Fruit fly (Drosophila melanogaster) whole organism, prepupa: Measurements from ENCODE around the gene Nph.

Experiments
- Blimp-1 ChIP-seq: fragments of 200-800 bp; sonication (Bioruptor generic); optimal IDR thresholded peaks from 3 replicates; lab custom pipeline; 2017; ENCODE audit warnings: missing biosample characterization, missing genetic modification characterization, mild to moderate bottlenecking, moderate library complexity, missing genetic modification reagents
- CG10631 ChIP-seq: fragments of 200-800 bp; sonication (Bioruptor generic); optimal IDR thresholded peaks from 2 replicates; lab custom pipeline; 2016; ENCODE audit warnings: missing biosample characterization, missing genetic modification characterization
- CG11294 ChIP-seq: fragments of 200-800 bp; sonication (Bioruptor generic); IDR thresholded peaks from 2 replicates; pipeline ENCODE4 v1.3.6; 2022; ENCODE audit warnings: missing biosample characterization, missing genetic modification characterization
- CG11762 ChIP-seq: fragments of 200-800 bp; sonication (Bioruptor generic); optimal IDR thresholded peaks from 3 replicates; lab custom pipeline; 2016; ENCODE audit warnings: missing biosample characterization, missing genetic modification characterization; ENCODE audit not compliant: insufficient read depth
- CG15336 ChIP-seq: fragments of 200-800 bp; sonication (Bioruptor generic); IDR thresholded peaks from 2 replicates; pipeline ENCODE4 v1.3.6; 2022; ENCODE audit warnings: missing biosample characterization, missing genetic modification characterization
- CG1621 ChIP-seq: fragments of 200-800 bp; sonication (Bioruptor generic); optimal IDR thresholded peaks from 3 replicates; lab custom pipeline; 2018; ENCODE audit warnings: missing biosample characterization, mild to moderate bottlenecking, missing genetic modification characterization
- CG16779 ChIP-seq: fragments of 200-800 bp; sonication (Bioruptor generic); optimal IDR thresholded peaks from 3 replicates; lab custom pipeline; 2017; ENCODE audit warnings: missing biosample characterization, mild to moderate bottlenecking, missing genetic modification characterization
- CG3032 ChIP-seq: fragments of 200-800 bp; optimal IDR thresholded peaks from 2 replicates; lab custom pipeline; 2019; ENCODE audit warnings: missing biosample characterization, mild to moderate bottlenecking, missing genetic modification characterization, moderate library complexity
- CG31627 ChIP-seq: fragments of 200-800 bp; sonication (Bioruptor generic); optimal IDR thresholded peaks from 3 replicates; lab custom pipeline; 2016; ENCODE audit warnings: missing biosample characterization, missing genetic modification characterization
- CG32006 ChIP-seq: fragments of 200-800 bp; sonication (Bioruptor generic); optimal IDR thresholded peaks from 3 replicates; lab custom pipeline; 2017; ENCODE audit warnings: missing biosample characterization, mild to moderate bottlenecking, missing genetic modification characterization
- CG34406 ChIP-seq: fragments of 200-800 bp; sonication (Bioruptor generic); optimal IDR thresholded peaks from 3 replicates; lab custom pipeline; 2016; ENCODE audit warnings: missing biosample characterization, missing genetic modification characterization
- CG3919 ChIP-seq: fragments of 200-800 bp; sonication (Bioruptor generic); optimal IDR thresholded peaks from 3 replicates; lab custom pipeline; 2016; ENCODE audit warnings: missing biosample characterization, missing genetic modification characterization
- CG6163 ChIP-seq: fragments of 200-800 bp; sonication (Bioruptor generic); IDR thresholded peaks from 3 replicates; pipeline ENCODE4 v1.3.6; 2022; ENCODE audit warnings: missing biosample characterization, missing genetic modification characterization
- CG6276 ChIP-seq: fragments of 200-800 bp; sonication (Bioruptor generic); optimal IDR thresholded peaks from 2 replicates; lab custom pipeline; 2017; ENCODE audit warnings: missing biosample characterization, mild to moderate bottlenecking, missing genetic modification characterization
- CG6792 ChIP-seq: fragments of 200-800 bp; sonication (Bioruptor generic); optimal IDR thresholded peaks from 3 replicates; lab custom pipeline; 2016; ENCODE audit warnings: missing biosample characterization, missing genetic modification characterization
- CG6854 ChIP-seq: fragments of 200-800 bp; sonication (Bioruptor generic); optimal IDR thresholded peaks from 2 replicates; lab custom pipeline; 2017; ENCODE audit warnings: missing biosample characterization, mild to moderate bottlenecking, missing genetic modification characterization
- CG7368 ChIP-seq: fragments of 200-800 bp; sonication (Bioruptor generic); optimal IDR thresholded peaks from 3 replicates; lab custom pipeline; 2016; ENCODE audit warnings: missing biosample characterization, missing genetic modification characterization
- CG8119 ChIP-seq: fragments of 200-800 bp; sonication (Bioruptor generic); IDR thresholded peaks from 3 replicates; pipeline ENCODE4 v1.3.6; 2022; ENCODE audit warnings: missing biosample characterization, missing genetic modification characterization
- CG8632 ChIP-seq: fragments of 200-800 bp; sonication (Bioruptor generic); optimal IDR thresholded peaks from 3 replicates; lab custom pipeline; 2016; ENCODE audit warnings: missing biosample characterization, missing genetic modification characterization
- CG9139 ChIP-seq: fragments of 200-800 bp; sonication (Bioruptor generic); optimal IDR thresholded peaks from 3 replicates; lab custom pipeline; 2017; ENCODE audit warnings: missing biosample characterization, mild to moderate bottlenecking, missing genetic modification characterization
- Eip75B ChIP-seq: fragments of 200-800 bp; sonication (Bioruptor generic); optimal IDR thresholded peaks from 3 replicates; lab custom pipeline; 2016; ENCODE audit warnings: missing biosample characterization, missing genetic modification characterization
- Eip78C ChIP-seq: fragments of 200-800 bp; sonication (Bioruptor generic); peaks from one replicate; lab custom pipeline; 2016; ENCODE audit warnings: missing biosample characterization, missing genetic modification characterization
- Eip93F ChIP-seq: fragments of 200-800 bp; sonication (Bioruptor generic); optimal IDR thresholded peaks from 2 replicates; lab custom pipeline; 2016; ENCODE audit warnings: missing biosample characterization, mild to moderate bottlenecking, missing genetic modification characterization
- Gug ChIP-seq: fragments of 200-800 bp; sonication (Bioruptor generic); IDR thresholded peaks from 2 replicates; pipeline ENCODE4 v1.3.6; 2022; ENCODE audit warnings: missing biosample characterization, missing genetic modification characterization
- Hr38 ChIP-seq: sonication (Bioruptor generic); optimal IDR thresholded peaks from 2 replicates; lab custom pipeline; 2016; ENCODE audit warnings: missing biosample characterization, missing genetic modification characterization
- Hr39 ChIP-seq: fragments of 200-800 bp; sonication (Bioruptor generic); optimal IDR thresholded peaks from 2 replicates; lab custom pipeline; 2016; ENCODE audit warnings: missing biosample characterization, missing genetic modification characterization
- Hr4 ChIP-seq: fragments of 200-800 bp; sonication (Bioruptor generic); optimal IDR thresholded peaks from 3 replicates; lab custom pipeline; 2016; ENCODE audit warnings: missing biosample characterization, missing genetic modification characterization
- Lpt ChIP-seq: fragments of 200-800 bp; sonication (Bioruptor generic); optimal IDR thresholded peaks from 3 replicates; lab custom pipeline; 2016; ENCODE audit warnings: missing biosample characterization, missing genetic modification characterization
- Met ChIP-seq: fragments of 200-800 bp; sonication (Bioruptor generic); optimal IDR thresholded peaks from 3 replicates; lab custom pipeline; 2016; ENCODE audit warnings: missing biosample characterization, missing genetic modification characterization
- Smox ChIP-seq: fragments of 200-800 bp; sonication (Bioruptor generic); optimal IDR thresholded peaks from 3 replicates; lab custom pipeline; 2016; ENCODE audit warnings: missing biosample characterization, missing genetic modification characterization
- Sox14 ChIP-seq: fragments of 200-800 bp; sonication (Bioruptor generic); optimal IDR thresholded peaks from 3 replicates; lab custom pipeline; 2016; ENCODE audit warnings: missing biosample characterization, missing genetic modification characterization
- Sox15 ChIP-seq: fragments of 200-800 bp; sonication (Bioruptor generic); optimal IDR thresholded peaks from 3 replicates; lab custom pipeline; 2016; ENCODE audit warnings: missing biosample characterization, missing genetic modification characterization
- achi ChIP-seq: fragments of 200-800 bp; sonication (Bioruptor generic); optimal IDR thresholded peaks from 3 replicates; lab custom pipeline; 2016; ENCODE audit warnings: missing biosample characterization, missing genetic modification characterization
- acj6 ChIP-seq: fragments of 200-800 bp; sonication (Bioruptor generic); optimal IDR thresholded peaks from 3 replicates; lab custom pipeline; 2016; ENCODE audit warnings: missing biosample characterization, missing genetic modification characterization
- cyc ChIP-seq: fragments of 200-800 bp; sonication (Bioruptor generic); optimal IDR thresholded peaks from 3 replicates; lab custom pipeline; 2016; ENCODE audit warnings: missing biosample characterization, missing genetic modification characterization
- dac ChIP-seq: fragments of 200-800 bp; sonication (Bioruptor generic); optimal IDR thresholded peaks from 2 replicates; lab custom pipeline; 2017; ENCODE audit warnings: missing biosample characterization, mild to moderate bottlenecking, missing genetic modification characterization
- dsx ChIP-seq: fragments of 200-800 bp; optimal IDR thresholded peaks from 3 replicates; lab custom pipeline; 2019; ENCODE audit warnings: missing biosample characterization, mild to moderate bottlenecking, missing genetic modification characterization, moderate library complexity; ENCODE audit not compliant: poor library complexity, severe bottlenecking
- esn ChIP-seq: fragments of 200-800 bp; sonication (Bioruptor generic); optimal IDR thresholded peaks from 2 replicates; lab custom pipeline; 2016; ENCODE audit warnings: missing biosample characterization, mild to moderate bottlenecking, missing genetic modification characterization, moderate library complexity
- fd59A ChIP-seq: fragments of 200-800 bp; sonication (Bioruptor generic); optimal IDR thresholded peaks from 2 replicates; lab custom pipeline; 2017; ENCODE audit warnings: missing biosample characterization, mild to moderate bottlenecking, missing genetic modification characterization, missing genetic modification reagents
- fd85E ChIP-seq: fragments of 200-800 bp; sonication (Bioruptor generic); optimal IDR thresholded peaks from 3 replicates; lab custom pipeline; 2016; ENCODE audit warnings: missing biosample characterization, missing genetic modification characterization
- lz ChIP-seq: fragments of 200-800 bp; sonication (Bioruptor generic); optimal IDR thresholded peaks from 3 replicates; lab custom pipeline; 2016; ENCODE audit warnings: missing biosample characterization, missing genetic modification characterization
- net ChIP-seq: fragments of 200-800 bp; sonication (Bioruptor generic); optimal IDR thresholded peaks from 3 replicates; lab custom pipeline; 2016; ENCODE audit warnings: missing biosample characterization, missing genetic modification characterization
- salr ChIP-seq, 2 experiments: fragments of 200-800 bp; sonication (Bioruptor generic); optimal IDR thresholded peaks; 3 replicates each; lab custom pipeline; 2016 to 2018; ENCODE audit warnings: missing biosample characterization in 2 of 2, missing genetic modification characterization in 2 of 2, mild to moderate bottlenecking in 1 of 2
- spab ChIP-seq: fragments of 200-800 bp; sonication (Bioruptor generic); optimal IDR thresholded peaks from 2 replicates; lab custom pipeline; 2017; ENCODE audit warnings: missing biosample characterization, mild to moderate bottlenecking, missing genetic modification characterization, missing genetic modification reagents
- ss ChIP-seq, 2 experiments: fragments of 200-800 bp; sonication (Bioruptor generic); optimal IDR thresholded peaks; 2 replicates in 1 of 2; 3 replicates in 1 of 2; lab custom pipeline; 2017 to 2018; ENCODE audit warnings: mild to moderate bottlenecking in 2 of 2, missing biosample characterization in 2 of 2, missing genetic modification characterization in 2 of 2, moderate library complexity in 1 of 2
- svp ChIP-seq: fragments of 200-800 bp; sonication (Bioruptor generic); peaks from one replicate; lab custom pipeline; 2016; ENCODE audit warnings: missing biosample characterization, missing genetic modification characterization
- topi ChIP-seq: fragments of 200-800 bp; sonication (Bioruptor generic); optimal IDR thresholded peaks from 3 replicates; lab custom pipeline; 2016; ENCODE audit warnings: missing biosample characterization, missing genetic modification characterization
- vri ChIP-seq: fragments of 200-800 bp; sonication (Bioruptor generic); optimal IDR thresholded peaks from 3 replicates; lab custom pipeline; 2016; ENCODE audit warnings: missing biosample characterization, mild to moderate bottlenecking, missing genetic modification characterization

Nph gene

dm6 chr3R:30021009-30021408 is 16.3 kb upstream of the Nph start (continued):
- peak; percentile 9 for TF ChIP-seq acj6 (GFP tag; lab: Kevin White, UChicago)
- no peak for TF ChIP-seq spab (GFP tag; lab: Kevin White, UChicago)
- peak; percentile 12 for TF ChIP-seq CG10631 (GFP tag; lab: Kevin White, UChicago)
- no peak for TF ChIP-seq Eip75B (GFP tag; lab: Kevin White, UChicago)
- peak in 1 of 2 experiments; percentile 18 for TF ChIP-seq ss (GFP tag; optimal IDR thresholded peaks at IDR 0.05; lab: Kevin White, UChicago)
- peak; percentile 52 for TF ChIP-seq svp (GFP tag; lab: Kevin White, UChicago)
- no peak for TF ChIP-seq CG6854 (GFP tag; lab: Kevin White, UChicago)
- peak; percentile 24 for TF ChIP-seq CG6792
- peak; percentile 74; the same call in 2 of the 3 replicates for TF ChIP-seq CG6163 (GFP tag; lab: Robert Waterston, UW)
- TF ChIP-seq CG6276 (GFP tag; lab: Kevin White, UChicago): peak; percentile 56
- TF ChIP-seq Sox15 (GFP tag; lab: Kevin White, UChicago): no peak
- TF ChIP-seq CG31627 (GFP tag; lab: Kevin White, UChicago): no peak
- TF ChIP-seq Hr39 (GFP tag; lab: Kevin White, UChicago): peak; percentile 8
- no peak for TF ChIP-seq CG11762 (GFP tag; lab: Kevin White, UChicago)
- peak; percentile 69 for TF ChIP-seq Eip78C (GFP tag; lab: Kevin White, UChicago)

dm6 chr3R:30014977-30015514 is 10.4 kb upstream of the Nph start, which contains the start of gene CG7920:
Gene CG7920, minus strand, starts transcription at chr3R:30015284.
- TF ChIP-seq salr (GFP tag; optimal IDR thresholded peaks at IDR 0.05; lab: Kevin White, UChicago): no peak
- peak; percentile 45 for TF ChIP-seq net (GFP tag; lab: Kevin White, UChicago)
- peak; percentile 65 to 68 for TF ChIP-seq ss (GFP tag; optimal IDR thresholded peaks at IDR 0.05; lab: Kevin White, UChicago)
- no peak for TF ChIP-seq CG11762 (GFP tag; lab: Kevin White, UChicago)
- no peak for TF ChIP-seq Blimp-1 (GFP tag; lab: Kevin White, UChicago)
- peak; percentile 14 for TF ChIP-seq topi
- TF ChIP-seq dac (GFP tag; lab: Kevin White, UChicago): no peak
- TF ChIP-seq Eip75B (GFP tag; lab: Kevin White, UChicago): peak; percentile 42
- peak; percentile 61 for TF ChIP-seq CG1621 (tag; lab: Kevin White, UChicago)
- TF ChIP-seq CG3919 (GFP tag; lab: Kevin White, UChicago): peak; percentile 65
- TF ChIP-seq CG16779 (tag; lab: Kevin White, UChicago): peak; percentile 52
- TF ChIP-seq Met (GFP tag; lab: Kevin White, UChicago): no peak
- peak; percentile 13 for TF ChIP-seq cyc (GFP tag; lab: Kevin White, UChicago)
- TF ChIP-seq dsx (GFP tag; lab: Kevin White, UChicago): peak; percentile 42
- no peak for TF ChIP-seq acj6 (GFP tag; lab: Kevin White, UChicago)
- TF ChIP-seq achi: no peak
- peak; percentile 75 for TF ChIP-seq Eip78C (GFP tag; lab: Kevin White, UChicago)
- TF ChIP-seq CG7368 (GFP tag; lab: Kevin White, UChicago): no peak
- TF ChIP-seq CG9139 (GFP tag; lab: Kevin White, UChicago): peak; percentile 66
- TF ChIP-seq vri (GFP tag; lab: Kevin White, UChicago): peak; percentile 71
- TF ChIP-seq lz (GFP tag; lab: Kevin White, UChicago): peak; percentile 39
- TF ChIP-seq Smox (GFP tag; lab: Kevin White, UChicago): no peak
- TF ChIP-seq Hr4 (GFP tag; lab: Kevin White, UChicago): no peak
- TF ChIP-seq Hr38 (GFP tag; lab: Kevin White, UChicago): no peak
- no peak for TF ChIP-seq Gug
- no peak for TF ChIP-seq fd85E
- peak; percentile 44 for TF ChIP-seq svp (GFP tag; lab: Kevin White, UChicago)
- no peak for TF ChIP-seq CG8632
- TF ChIP-seq CG8119 (GFP tag; lab: Robert Waterston, UW): peak; percentile 60; the same call in 2 of the 3 replicates
- peak; percentile 50 for TF ChIP-seq esn
- TF ChIP-seq CG15336 (GFP tag; lab: Robert Waterston, UW): peak; percentile 46; the same call in 1 of the 2 replicates
- TF ChIP-seq CG34406 (GFP tag; lab: Kevin White, UChicago): peak; percentile 7
- TF ChIP-seq CG32006 (GFP tag; lab: Kevin White, UChicago): peak; percentile 12
- no peak for TF ChIP-seq spab (GFP tag; lab: Kevin White, UChicago)
- TF ChIP-seq fd59A (GFP tag; lab: Kevin White, UChicago): no peak
- no peak for TF ChIP-seq Eip93F (GFP tag; lab: Kevin White, UChicago)
- no peak for TF ChIP-seq Lpt (GFP tag; lab: Kevin White, UChicago)
- TF ChIP-seq CG6276 (GFP tag; lab: Kevin White, UChicago): peak; percentile 44
- no peak for TF ChIP-seq CG11294
- TF ChIP-seq Sox15 (GFP tag; lab: Kevin White, UChicago): no peak
- TF ChIP-seq CG3032: no peak
- no peak for TF ChIP-seq Sox14
